Fruit fly (Drosophila melanogaster): ENCODE results near the gene rho.

The rho gene

DNA sequence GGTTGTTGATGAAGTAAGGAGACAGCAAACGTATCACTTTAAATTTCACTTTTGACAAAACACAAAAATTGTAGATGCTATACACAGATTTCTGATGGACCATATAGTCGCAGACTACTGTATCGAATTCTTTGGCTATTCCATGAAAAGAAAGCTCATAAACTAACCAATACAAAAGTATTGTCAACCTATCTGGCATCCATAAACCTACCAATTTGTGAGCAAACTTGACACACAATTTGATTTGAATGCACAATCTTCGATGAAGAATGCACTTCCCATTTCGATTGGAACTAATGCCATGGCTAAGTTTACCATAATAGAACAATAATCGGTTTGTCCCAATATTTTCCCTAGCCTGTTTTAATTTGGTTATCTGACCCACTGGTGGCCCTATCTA is 40.2 kb upstream of the rho start, which contains the start of gene CG9173:
TSS of gene CG9173 (minus strand) at position 101 of the 400 bp plus-strand sequence.
- no peak for TF ChIP-seq Dad (GFP tag; optimal IDR thresholded peaks at IDR 0.05)
- no peak for TF ChIP-seq CG12391 (tag; optimal IDR thresholded peaks at IDR 0.05)
- TF ChIP-seq oc (tag; optimal IDR thresholded peaks at IDR 0.05) = peak; percentile 22
- peak; percentile 34 for TF ChIP-seq gsb-n (tag; optimal IDR thresholded peaks at IDR 0.05)

DNA sequence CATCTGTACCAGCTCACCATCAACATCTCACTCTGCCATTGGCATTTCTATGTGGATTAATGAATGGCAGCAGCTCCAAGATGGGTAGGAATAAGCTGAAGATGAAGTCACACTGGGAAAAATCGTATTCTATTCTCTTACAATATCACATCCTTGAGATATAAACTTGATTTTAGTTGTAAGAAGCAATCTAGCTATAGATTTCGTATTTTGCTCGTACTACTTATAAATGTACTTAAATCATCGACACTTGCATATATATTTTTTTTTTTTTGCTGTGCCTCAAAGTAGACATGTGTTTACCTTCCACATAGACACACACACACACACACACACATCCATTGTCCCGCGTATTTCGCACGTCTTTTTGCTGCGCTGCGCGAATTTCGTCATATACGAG is 39.1 kb upstream of the rho start:
- TF ChIP-seq CG7928 (GFP tag; optimal IDR thresholded peaks at IDR 0.05) (no peak), CG12104 (GFP tag; optimal IDR thresholded peaks at IDR 0.05) (no peak), B-H2 (GFP tag; optimal IDR thresholded peaks at IDR 0.05) (no peak), CG14014 (GFP tag; IDR thresholded peaks at IDR 0.05) (no peak), D19B (GFP tag; optimal IDR thresholded peaks at IDR 0.05) (no peak), CG4282 (GFP tag; optimal IDR thresholded peaks at IDR 0.05) (no peak), hkb (optimal IDR thresholded peaks at IDR 0.05) (no peak), hkb (GFP tag; IDR thresholded peaks at IDR 0.05) (no peak), CG7839 (tag; optimal IDR thresholded peaks at IDR 0.05) (no peak), zen (tag; optimal IDR thresholded peaks at IDR 0.05) (no peak), disco-r (GFP tag; optimal IDR thresholded peaks at IDR 0.05) (no peak), jumu (GFP tag; optimal IDR thresholded peaks at IDR 0.05) (no peak), CG10274 (GFP tag; optimal IDR thresholded peaks at IDR 0.05) (no peak), zf30C (GFP tag; optimal IDR thresholded peaks at IDR 0.05) (no peak), Eip74EF (GFP tag; optimal IDR thresholded peaks at IDR 0.05) (no peak), CG15601 (tag; optimal IDR thresholded peaks at IDR 0.05) (no peak), mirr (GFP tag; optimal IDR thresholded peaks at IDR 0.05) (no peak), fd102C (GFP tag; optimal IDR thresholded peaks at IDR 0.05) (no peak), NFAT (GFP tag; IDR thresholded peaks at IDR 0.05) (no peak), CG8388 (GFP tag; optimal IDR thresholded peaks at IDR 0.05) (no peak), CG17912 (GFP tag; optimal IDR thresholded peaks at IDR 0.05) (no peak), ap (GFP tag; IDR thresholded peaks at IDR 0.05) (no peak), Hey (tag; optimal IDR thresholded peaks at IDR 0.05) (no peak), CG9876 (GFP tag; optimal IDR thresholded peaks at IDR 0.05) (no peak), CG10462 (GFP tag; optimal IDR thresholded peaks at IDR 0.05) (no peak), kay (GFP tag; optimal IDR thresholded peaks at IDR 0.05) (no peak), CG14050 (GFP tag; IDR thresholded peaks at IDR 0.05) (no peak), kni (GFP tag; optimal IDR thresholded peaks at IDR 0.05) (no peak), ranshi (GFP tag; IDR thresholded peaks at IDR 0.05) (no peak), danr (GFP tag; IDR thresholded peaks at IDR 0.05) (no peak), Abd-B (GFP tag; optimal IDR thresholded peaks at IDR 0.05) (no peak), E2f1 (GFP tag; IDR thresholded peaks at IDR 0.05) (no peak), Pdp1 (GFP tag; optimal IDR thresholded peaks at IDR 0.05) (no peak), CG6654 (GFP tag; optimal IDR thresholded peaks at IDR 0.05) (no peak), CG33213 (GFP tag; optimal IDR thresholded peaks at IDR 0.05) (no peak), Chrac-16 (GFP tag; optimal IDR thresholded peaks at IDR 0.05) (no peak), CG18619 (GFP tag; optimal IDR thresholded peaks at IDR 0.05) (no peak), fu2 (GFP tag; optimal IDR thresholded peaks at IDR 0.05) (no peak), CG12071 (GFP tag; optimal IDR thresholded peaks at IDR 0.05) (no peak), pfk (GFP tag; optimal IDR thresholded peaks at IDR 0.05) (no peak), cato (GFP tag; optimal IDR thresholded peaks at IDR 0.05; ENCODE audit: borderline replicate concordance) (no peak), ro (GFP tag; IDR thresholded peaks at IDR 0.05) (no peak), dimm (GFP tag; IDR thresholded peaks at IDR 0.05) (no peak), CG18262 (tag; optimal IDR thresholded peaks at IDR 0.05) (peak; percentile 62), CG3407 (GFP tag; optimal IDR thresholded peaks at IDR 0.05) (no peak), Bdp1 (GFP tag; optimal IDR thresholded peaks at IDR 0.05) (no peak)
